Worm (Caenorhabditis elegans): ENCODE results near the gene T14G8.3.

DNA sequence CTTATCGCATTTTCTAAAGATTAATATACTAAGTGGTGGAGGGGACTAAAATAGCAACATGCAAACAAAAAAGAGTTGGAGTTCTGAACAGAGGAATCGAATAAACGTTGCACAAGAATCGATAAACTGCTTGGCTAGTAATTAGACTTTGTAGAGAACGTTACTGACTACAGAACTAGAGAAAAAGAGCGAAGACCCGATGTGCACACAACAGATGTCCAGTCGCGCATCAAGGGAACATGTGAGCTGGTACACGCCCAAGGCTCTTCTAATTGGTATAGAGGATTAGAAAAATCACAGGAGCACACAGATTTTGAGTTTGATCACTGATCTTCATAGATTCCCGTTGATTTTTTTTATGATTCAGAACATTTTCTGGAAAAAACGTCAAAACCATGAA lies 6.9 kb upstream of the T14G8.3 start:
- TF ChIP-seq nhr-11 (tag; optimal IDR thresholded peaks at IDR 0.05) (no peak), nhr-237 (tag; optimal IDR thresholded peaks at IDR 0.05) (no peak), nhr-23 (tag; optimal IDR thresholded peaks at IDR 0.05) (no peak)

Data from whole organism, L2 larva.